Fruit fly (Drosophila melanogaster) whole organism: ENCODE results near the gene CG33645.

Experiments
- CG8478 ChIP-seq: fragments of >200 bp; optimal IDR thresholded peaks from 2 replicates; lab custom pipeline; 2018; ENCODE audit warnings: inconsistent platforms
- Dll ChIP-seq: fragments of >200 bp; optimal IDR thresholded peaks from 2 replicates; lab custom pipeline; 2017
- EcR ChIP-seq, 2 experiments: fragments of >200 bp; optimal IDR thresholded peaks; 2 replicates each; lab custom pipeline; 2017; ENCODE audit warnings: missing biosample characterization in 2 of 2, missing genetic modification characterization in 2 of 2, missing genetic modification reagents in 2 of 2
- pan ChIP-seq: fragments of >200 bp; optimal IDR thresholded peaks from 2 replicates; lab custom pipeline; 2017
- psq ChIP-seq: fragments of >200 bp; optimal IDR thresholded peaks from 2 replicates; lab custom pipeline; 2017
- usp ChIP-seq: fragments of >200 bp; optimal IDR thresholded peaks from 2 replicates; lab custom pipeline; 2017; ENCODE audit warnings: missing biosample characterization, missing genetic modification characterization, mixed read lengths

The CG33645 gene

DNA sequence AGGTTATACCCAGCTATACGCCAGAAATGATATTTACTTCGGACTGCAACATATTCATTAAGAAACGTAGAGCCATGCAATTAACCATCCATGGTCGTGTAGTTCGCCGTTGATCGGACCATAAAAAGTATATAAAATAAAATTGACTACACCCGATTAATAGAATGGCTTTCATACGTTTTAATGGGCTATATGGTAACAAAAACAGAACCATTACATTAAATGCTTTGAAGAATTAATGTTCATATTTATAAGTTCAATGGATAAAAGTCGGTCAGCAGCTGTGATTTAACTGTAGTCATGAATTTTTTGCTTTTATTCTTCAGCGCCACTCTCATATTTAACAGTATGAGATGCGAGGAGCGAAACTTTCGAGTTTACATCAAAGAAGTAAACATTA is at the start of gene CG33645:
Gene CG33645 (plus strand): TSS at position 301 of the 400 bp plus-strand sequence.
- no peak for TF ChIP-seq EcR (GFP tag; optimal IDR thresholded peaks at IDR 0.05; lab: Kevin White, UChicago)
- no peak for TF ChIP-seq usp (GFP tag; lab: Kevin White, UChicago)
- TF ChIP-seq psq (lab: Kevin White, UChicago) = no peak
- no peak for TF ChIP-seq pan (lab: Kevin White, UChicago)
- TF ChIP-seq CG8478 (lab: Kevin White, UChicago) = no peak
- no peak for TF ChIP-seq Dll

DNA sequence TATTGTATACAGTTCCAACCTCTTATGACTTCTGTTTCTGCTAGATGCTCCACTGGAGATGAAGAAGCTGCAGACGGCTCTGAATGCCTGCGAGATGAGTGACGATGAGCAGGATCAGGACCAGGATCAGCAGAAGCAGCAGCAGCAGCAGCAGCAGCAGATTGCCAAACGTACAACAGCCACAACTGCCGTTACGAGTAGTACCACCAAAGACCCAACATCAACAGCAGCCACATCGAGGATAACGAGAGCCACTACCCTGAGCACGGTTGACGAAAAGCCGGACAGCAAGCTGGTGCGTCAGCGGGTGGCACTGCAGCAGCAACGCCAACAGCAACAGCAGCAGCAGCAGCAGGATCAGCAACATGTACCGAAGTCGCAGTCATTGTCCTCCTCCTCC is 34.7 kb upstream of the CG33645 start:
- TF ChIP-seq psq (lab: Kevin White, UChicago) (no peak), EcR (GFP tag; optimal IDR thresholded peaks at IDR 0.05; lab: Kevin White, UChicago) (no peak)

DNA sequence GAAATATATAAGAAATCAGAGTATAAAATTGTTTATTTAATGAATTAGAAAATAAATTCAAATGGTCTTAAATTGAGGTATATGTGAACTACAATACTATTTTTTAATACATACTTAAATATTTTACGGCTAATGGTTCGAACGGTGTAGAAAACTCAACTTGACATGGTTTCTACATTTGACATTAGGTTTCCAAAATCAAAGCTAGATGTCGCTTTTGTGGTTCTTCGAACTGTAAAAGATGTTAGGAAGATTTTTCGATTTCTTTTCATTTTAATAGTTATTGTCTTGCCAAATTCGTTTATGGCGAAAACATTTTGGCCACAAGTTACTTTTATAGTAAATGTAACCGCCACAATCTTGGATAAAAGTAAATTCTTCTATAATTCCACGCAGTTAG is 32.2 kb upstream of the CG33645 start:
- no peak for TF ChIP-seq EcR (GFP tag; optimal IDR thresholded peaks at IDR 0.05; lab: Kevin White, UChicago)
- no peak for TF ChIP-seq usp (GFP tag; lab: Kevin White, UChicago)
- no peak for TF ChIP-seq pan (lab: Kevin White, UChicago)
- TF ChIP-seq CG8478 (lab: Kevin White, UChicago) = no peak
- TF ChIP-seq psq (lab: Kevin White, UChicago) = no peak
- no peak for TF ChIP-seq Dll

DNA sequence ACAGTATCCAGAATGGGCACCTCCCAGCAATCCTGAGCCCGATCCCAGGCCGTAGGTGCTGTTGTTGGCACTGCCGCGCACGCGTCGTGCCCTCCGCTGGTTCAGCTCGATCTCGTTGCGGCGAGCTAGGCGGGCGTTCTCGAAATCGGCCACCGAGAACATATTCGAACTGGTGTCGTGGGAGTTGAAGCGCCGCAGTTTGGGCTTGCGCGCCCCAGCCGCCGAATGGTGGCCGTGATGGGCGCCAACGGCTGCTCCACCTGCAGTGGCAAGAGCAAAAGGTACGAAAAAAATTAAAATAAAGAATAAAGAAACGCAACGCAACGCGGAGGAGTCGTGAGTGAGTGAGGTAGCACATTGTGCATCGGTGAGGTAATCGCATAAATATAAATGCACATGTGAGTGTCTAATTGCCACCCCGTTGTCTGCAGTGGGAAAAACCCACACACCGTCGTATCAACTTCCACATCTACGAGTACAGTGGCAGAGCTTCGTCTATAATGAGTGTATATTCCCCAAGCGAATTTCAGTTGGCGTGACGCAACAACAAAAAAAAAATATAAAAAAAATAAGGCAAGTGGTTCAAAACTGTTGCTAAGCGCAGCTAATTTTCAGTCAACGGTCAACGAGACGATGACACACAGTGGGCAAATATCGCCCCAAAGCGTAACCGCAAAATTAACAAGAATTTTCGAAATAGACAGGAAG is 22.9 kb upstream of the CG33645 start:
- TF ChIP-seq pan (lab: Kevin White, UChicago) (no peak), psq (lab: Kevin White, UChicago) (no peak), usp (GFP tag; lab: Kevin White, UChicago) (no peak), EcR (GFP tag; optimal IDR thresholded peaks at IDR 0.05; lab: Kevin White, UChicago) (no peak), CG8478 (lab: Kevin White, UChicago) (no peak), Dll (no peak)

DNA sequence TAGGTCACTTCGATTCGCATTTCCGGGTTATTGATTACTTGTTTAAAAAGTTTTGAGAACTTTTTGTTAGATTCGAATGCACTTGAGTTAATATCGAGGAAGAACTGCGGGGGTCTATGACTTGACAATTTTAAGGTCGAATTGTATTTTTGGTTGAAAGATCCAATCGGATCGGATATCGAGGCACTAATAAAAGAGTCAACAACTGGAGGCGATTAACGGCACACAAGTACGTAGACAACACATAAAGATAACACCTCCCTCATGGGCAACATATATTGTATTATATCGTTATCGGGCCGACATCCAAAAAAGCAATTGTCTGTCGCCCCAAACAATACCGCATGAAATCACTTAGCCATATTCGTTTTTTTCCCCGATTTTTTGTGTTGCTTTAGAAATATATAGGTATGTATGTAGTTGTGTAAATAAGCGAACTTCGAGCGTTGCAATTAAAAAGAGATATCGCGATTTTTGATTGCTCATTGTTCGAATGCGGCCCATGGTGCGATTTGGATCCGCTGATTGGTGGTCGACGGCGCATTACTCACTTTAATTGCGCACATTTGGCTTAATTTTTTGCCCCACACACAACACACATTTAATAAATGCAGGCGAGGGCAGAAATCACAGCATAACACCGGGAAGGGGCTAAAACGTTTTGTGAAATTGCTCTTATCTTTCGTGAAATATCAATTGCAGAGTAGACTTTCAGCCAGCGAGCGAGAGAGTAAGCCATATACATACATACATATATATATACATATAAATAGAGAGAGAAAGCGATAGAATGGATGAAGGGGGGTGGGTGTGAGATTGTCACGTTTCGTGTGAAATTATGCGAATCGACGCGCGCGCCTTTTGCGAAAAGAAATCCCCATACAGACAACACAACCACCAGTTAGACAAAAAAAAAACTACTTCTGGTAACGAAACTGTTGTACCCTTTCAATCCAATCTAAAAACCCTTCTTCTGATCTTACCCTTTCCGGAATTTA is 21.5 kb upstream of the CG33645 start:
- TF ChIP-seq usp (GFP tag; lab: Kevin White, UChicago) (no peak), psq (lab: Kevin White, UChicago) (no peak), Dll (no peak), pan (lab: Kevin White, UChicago) (no peak), CG8478 (lab: Kevin White, UChicago) (no peak), EcR (GFP tag; optimal IDR thresholded peaks at IDR 0.05; lab: Kevin White, UChicago) (no peak)

DNA sequence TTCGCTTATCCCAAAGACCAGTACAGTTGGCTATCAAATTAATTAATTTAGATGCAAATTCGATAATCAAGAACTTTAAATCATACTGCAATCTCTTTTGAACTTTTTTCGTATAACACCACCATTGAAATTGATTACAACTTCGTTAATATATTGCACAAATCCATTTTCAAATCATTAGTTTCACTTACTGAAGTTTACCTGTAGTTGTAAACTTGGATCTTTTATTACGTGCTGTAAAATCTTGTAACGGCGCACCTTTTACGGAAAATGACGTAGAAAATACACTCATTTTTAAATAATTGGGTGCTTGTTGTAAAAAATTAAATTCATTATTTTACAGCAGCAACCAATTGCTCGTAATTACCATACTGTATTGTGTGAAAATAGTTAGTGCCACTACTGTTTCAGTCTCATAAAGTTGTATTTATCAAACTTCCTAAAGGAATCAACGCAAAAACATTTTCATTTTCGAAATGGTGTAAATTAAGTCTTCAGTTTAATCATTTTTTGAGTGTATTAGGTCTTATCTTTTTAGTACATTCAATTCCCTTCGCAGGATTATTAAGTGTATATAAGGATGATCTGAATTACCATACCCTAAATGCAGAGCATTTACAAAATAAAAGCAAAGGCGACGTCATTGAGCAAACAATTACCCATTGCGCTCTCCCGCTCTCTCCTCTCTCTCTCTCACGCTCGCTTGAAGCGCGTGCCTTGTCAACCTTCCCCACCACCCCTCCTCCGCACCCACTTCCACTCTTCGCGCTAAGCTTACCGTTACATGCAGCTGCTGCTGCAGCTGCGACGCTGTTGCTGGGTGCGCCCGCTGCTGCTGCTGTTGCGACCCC is 20.2 kb upstream of the CG33645 start:
- TF ChIP-seq CG8478 (lab: Kevin White, UChicago) = no peak
- TF ChIP-seq Dll = peak; percentile 88

DNA sequence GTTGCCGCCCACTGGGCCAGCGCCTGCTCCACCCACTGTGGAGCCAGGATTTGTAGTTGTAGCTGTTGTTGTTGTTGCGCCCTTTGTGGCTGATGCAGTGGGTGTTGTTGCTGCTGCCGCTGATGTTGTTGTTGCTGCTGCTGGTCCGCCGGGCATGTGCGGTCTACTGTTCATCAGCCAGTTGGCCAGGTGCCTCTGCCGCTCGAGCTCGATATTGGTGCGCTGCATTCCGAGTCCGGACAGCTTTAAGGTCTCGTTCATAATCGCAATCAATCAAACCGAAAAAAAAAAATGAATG is 19.6 kb upstream of the CG33645 start:
- no peak for TF ChIP-seq CG8478 (lab: Kevin White, UChicago)
- no peak for TF ChIP-seq usp (GFP tag; lab: Kevin White, UChicago)
- TF ChIP-seq psq (lab: Kevin White, UChicago) = no peak
- TF ChIP-seq EcR (GFP tag; optimal IDR thresholded peaks at IDR 0.05; lab: Kevin White, UChicago) = no peak
- TF ChIP-seq Dll = no peak
- no peak for TF ChIP-seq pan (lab: Kevin White, UChicago)

DNA sequence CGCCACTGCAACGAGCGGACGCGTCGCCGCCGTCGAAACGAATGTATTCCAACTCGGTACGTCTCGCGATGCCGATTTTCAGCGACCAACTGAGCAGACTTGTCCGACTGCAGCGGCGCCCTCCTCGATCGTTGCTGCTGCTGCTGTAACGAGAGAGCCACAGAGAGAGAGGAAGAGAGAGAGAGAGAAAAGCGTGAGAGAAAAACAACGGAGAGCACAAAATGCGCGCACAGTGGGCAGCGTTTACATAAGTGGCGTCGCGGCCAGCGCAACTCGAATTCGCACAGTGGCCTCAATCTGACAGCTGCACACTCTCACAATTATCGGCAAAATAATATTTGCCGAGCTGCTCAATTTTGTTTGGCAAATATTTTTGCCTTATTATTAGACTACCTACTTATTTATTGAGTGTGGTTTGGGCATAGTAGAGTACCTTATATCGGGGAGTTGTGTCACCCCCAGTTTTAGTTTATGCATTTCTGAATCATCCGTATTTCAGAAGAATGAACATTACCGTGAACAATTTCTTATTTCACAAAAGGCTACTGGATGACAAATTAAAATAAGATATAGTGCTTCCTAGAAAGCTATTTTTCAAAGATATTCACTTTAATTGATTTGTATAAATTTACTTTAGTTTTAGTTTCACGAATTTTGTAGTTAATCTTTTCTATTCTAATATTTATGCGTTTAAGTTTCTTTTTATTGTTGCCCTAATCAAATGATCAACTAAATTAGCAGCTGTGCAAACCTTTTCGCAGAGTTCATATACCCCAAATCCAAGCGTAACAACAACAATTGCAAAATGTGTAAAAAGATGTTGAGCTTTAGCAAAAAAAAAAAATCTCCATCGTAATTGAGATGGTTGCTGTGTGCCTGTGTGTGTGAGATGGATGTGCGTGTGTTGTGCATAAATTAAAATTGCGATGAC is 19.0 kb upstream of the CG33645 start:
- TF ChIP-seq Dll = peak; percentile 99
- TF ChIP-seq EcR (GFP tag; optimal IDR thresholded peaks at IDR 0.05; lab: Kevin White, UChicago) = no peak
- TF ChIP-seq pan (lab: Kevin White, UChicago) = no peak

DNA sequence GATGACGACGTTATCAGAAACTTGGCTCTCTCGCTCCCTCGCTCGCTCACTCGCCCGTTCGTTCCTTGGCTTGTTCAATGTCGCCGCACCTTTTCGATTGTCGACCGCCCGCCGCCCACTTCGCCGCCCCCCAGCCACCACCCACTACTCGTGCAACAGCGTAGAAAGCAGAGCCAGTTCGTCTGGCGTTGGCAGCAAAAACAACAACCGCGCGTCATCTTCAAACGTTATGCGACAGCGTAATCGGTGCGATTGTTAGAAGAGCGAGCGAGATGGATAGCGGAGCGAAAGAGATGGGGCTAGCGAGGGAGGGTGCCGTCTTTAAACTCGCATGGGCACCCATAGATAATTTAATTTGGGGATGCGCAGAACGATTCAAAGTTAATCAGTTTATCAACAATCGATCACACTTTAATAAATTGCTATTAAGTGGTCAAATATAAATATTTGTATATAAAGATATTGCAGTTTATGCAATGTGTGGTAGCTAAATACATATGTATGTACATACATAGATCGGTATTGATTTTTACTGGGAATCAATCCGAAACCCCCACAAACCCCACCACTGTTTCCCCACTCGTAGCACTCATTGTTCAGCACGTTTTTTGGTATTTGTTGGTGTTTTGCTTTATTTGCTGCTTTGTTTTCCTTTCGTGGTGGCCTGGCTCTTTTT is 18.2 kb upstream of the CG33645 start:
- no peak for TF ChIP-seq pan (lab: Kevin White, UChicago)
- TF ChIP-seq psq (lab: Kevin White, UChicago) = no peak
- peak in 1 of 2 experiments; percentile 8 for TF ChIP-seq EcR (GFP tag; optimal IDR thresholded peaks at IDR 0.05; lab: Kevin White, UChicago)

DNA sequence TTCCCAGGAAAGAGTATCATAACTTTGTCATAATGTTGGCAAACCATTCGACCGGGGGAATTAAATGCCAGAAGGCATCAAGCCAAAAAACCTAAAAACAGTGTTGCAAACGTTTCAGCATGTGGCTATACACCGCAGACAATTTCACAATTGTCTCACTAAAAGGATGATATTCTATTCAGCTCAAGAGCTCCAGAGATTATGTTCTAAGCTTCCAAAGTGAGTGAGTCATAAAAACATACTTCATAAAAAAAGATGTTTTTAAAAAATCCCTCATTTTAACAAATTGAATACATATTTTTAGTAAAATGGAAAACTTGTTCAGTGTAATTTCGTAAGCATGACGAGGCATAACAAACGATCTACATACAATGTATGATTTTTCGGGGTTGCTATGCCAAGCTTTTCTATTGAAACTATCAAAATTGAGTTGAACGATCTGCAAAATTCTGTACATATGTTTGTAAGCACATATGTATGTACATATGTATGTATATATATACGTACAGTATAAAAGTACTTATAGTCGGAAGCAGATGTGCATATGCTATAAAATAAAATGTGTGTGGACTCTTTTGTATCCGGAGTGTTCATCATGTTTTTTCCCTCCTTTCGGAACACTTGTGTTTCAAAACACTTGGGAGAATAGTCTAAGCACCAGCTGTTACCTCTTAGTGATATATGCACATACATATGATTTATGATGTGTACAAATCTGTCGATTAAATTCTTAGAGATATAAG is 17.5 kb upstream of the CG33645 start:
- no peak for TF ChIP-seq pan (lab: Kevin White, UChicago)
- TF ChIP-seq CG8478 (lab: Kevin White, UChicago) = no peak
- no peak for TF ChIP-seq Dll
- no peak for TF ChIP-seq EcR (GFP tag; optimal IDR thresholded peaks at IDR 0.05; lab: Kevin White, UChicago)
- no peak for TF ChIP-seq usp (GFP tag; lab: Kevin White, UChicago)
- TF ChIP-seq psq (lab: Kevin White, UChicago) = no peak
